Fruit fly (Drosophila melanogaster) whole organism, adult: ENCODE results near the gene gukh.

Experiments used
- CG12768 ChIP-seq: fragments of 200-800 bp; sonication (Bioruptor generic); optimal IDR thresholded peaks from 2 replicates; lab custom pipeline; 2017; ENCODE audit warnings: missing biosample characterization, missing genetic modification characterization, mild to moderate bottlenecking, moderate library complexity, missing genetic modification reagents
- CG14711 ChIP-seq: fragments of 200-800 bp; sonication (Bioruptor generic); optimal IDR thresholded peaks from 2 replicates; lab custom pipeline; 2018; ENCODE audit warnings: missing biosample characterization, mild to moderate bottlenecking, missing genetic modification characterization, moderate library complexity
- CG5204 ChIP-seq: fragments of 200-800 bp; sonication (Bioruptor generic); optimal IDR thresholded peaks from 2 replicates; lab custom pipeline; 2016; ENCODE audit warnings: missing biosample characterization, missing genetic modification characterization
- CG7101 ChIP-seq: fragments of 200-800 bp; sonication (Bioruptor generic); optimal IDR thresholded peaks from 2 replicates; lab custom pipeline; 2018; ENCODE audit warnings: missing biosample characterization, mild to moderate bottlenecking, missing genetic modification characterization, moderate library complexity
- Hr96 ChIP-seq: fragments of 200-800 bp; sonication (Bioruptor generic); optimal IDR thresholded peaks from 2 replicates; lab custom pipeline; 2016; ENCODE audit warnings: missing biosample characterization, missing genetic modification characterization
- Mnt ChIP-seq: fragments of 200-800 bp; sonication (Bioruptor generic); optimal IDR thresholded peaks from 2 replicates; lab custom pipeline; 2016; ENCODE audit warnings: missing biosample characterization, mild to moderate bottlenecking, missing genetic modification characterization
- bab1 ChIP-seq: fragments of 200-800 bp; sonication (Bioruptor generic); optimal IDR thresholded peaks from 3 replicates; lab custom pipeline; 2019; ENCODE audit warnings: missing biosample characterization, mild to moderate bottlenecking, missing genetic modification characterization, moderate library complexity
- cnc ChIP-seq, 2 experiments: fragments of >200 bp; optimal IDR thresholded peaks; 2 replicates each; lab custom pipeline; 2017
- kay ChIP-seq: fragments of 200-800 bp; sonication (Bioruptor generic); peaks from one replicate; lab custom pipeline; 2016; ENCODE audit warnings: missing biosample characterization, missing genetic modification characterization, borderline replicate concordance
- ovo ChIP-seq: fragments of 200-800 bp; sonication (Bioruptor generic); optimal IDR thresholded peaks from 2 replicates; lab custom pipeline; 2016; ENCODE audit warnings: missing biosample characterization, missing genetic modification characterization
- pad ChIP-seq: fragments of 200-800 bp; sonication (Bioruptor generic); optimal IDR thresholded peaks from 3 replicates; lab custom pipeline; 2017; ENCODE audit warnings: missing biosample characterization, missing genetic modification characterization, mild to moderate bottlenecking, moderate library complexity, missing genetic modification reagents

DNA sequence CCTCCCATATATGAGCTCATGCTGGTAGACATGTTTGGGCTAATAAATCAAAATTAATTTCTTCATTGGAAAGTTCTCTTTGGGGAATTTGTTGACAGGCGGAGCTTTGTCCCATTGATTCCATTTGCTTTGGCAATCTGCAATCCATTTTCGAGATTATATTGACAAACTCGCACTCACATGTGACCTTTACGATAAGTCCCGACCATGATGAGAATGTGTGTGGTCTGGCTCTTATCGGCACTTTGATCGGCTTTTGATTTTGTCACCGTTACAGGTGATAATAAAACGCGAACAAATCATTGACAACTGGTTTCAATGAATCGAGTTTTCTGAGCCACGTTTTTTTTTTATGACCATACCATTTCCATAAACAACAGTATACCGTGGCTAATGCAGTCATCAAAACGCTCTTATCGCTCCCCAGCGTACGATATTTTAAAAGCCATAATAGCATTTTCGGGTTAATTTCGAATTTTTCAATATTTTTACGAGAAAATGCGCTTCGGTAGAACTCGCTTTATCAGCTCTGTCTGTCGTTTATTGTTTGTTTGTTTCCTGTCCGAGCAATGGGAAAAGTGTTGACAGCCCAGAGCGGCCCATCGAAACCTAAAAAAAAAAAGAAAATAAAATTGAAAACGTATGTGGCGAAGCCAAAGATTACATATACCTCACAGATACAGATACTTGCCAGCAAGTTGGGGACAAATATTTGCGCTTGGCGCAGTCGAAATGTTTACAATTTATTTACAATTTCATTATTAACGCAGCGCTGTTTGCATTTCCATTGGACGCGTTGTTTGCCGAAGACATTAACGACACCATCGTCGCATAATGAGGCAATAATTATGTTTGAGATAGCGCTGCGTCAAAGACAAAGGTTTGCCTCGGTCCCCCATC lies 13.8 kb downstream of the gukh start:
- TF ChIP-seq CG5204 (no peak), ovo (peak; percentile 20), CG12768 (no peak), kay (GFP tag; lab: Kevin White, UChicago) (peak; percentile 43), Hr96 (no peak), CG7101 (tag; lab: Kevin White, UChicago) (peak; percentile 23), Mnt (GFP tag; lab: Kevin White, UChicago) (no peak), pad (GFP tag; lab: Kevin White, UChicago) (no peak), bab1 (GFP tag; lab: Kevin White, UChicago) (no peak), cnc (optimal IDR thresholded peaks at IDR 0.05; lab: Kevin White, UChicago) (no peak), CG14711 (no peak)
